Worm (Caenorhabditis elegans) whole organism, L2 larva: ENCODE results near the gene str-31.

ENCODE experiments used
- F13H6.1 ChIP-seq: sonication (generic microtip); optimal IDR thresholded peaks from 2 replicates; lab custom pipeline; 2016; ENCODE audit warnings: missing genetic modification characterization, missing compliant biosample characterization
- Y55F3AM.14 ChIP-seq: fragments of 200-800 bp; sonication (Bioruptor generic); optimal IDR thresholded peaks from 2 replicates; lab custom pipeline; 2018; ENCODE audit warnings: mild to moderate bottlenecking, missing genetic modification characterization, missing compliant biosample characterization
- aly-2 ChIP-seq: fragments of 150-350 bp; optimal IDR thresholded peaks from 2 replicates; lab custom pipeline; 2014; ENCODE audit warnings: missing biosample characterization, missing genetic modification characterization
- ama-1 ChIP-seq: fragments of 150-350 bp; optimal IDR thresholded peaks from 2 replicates; lab custom pipeline; 2018; ENCODE audit warnings: inconsistent platforms
- ceh-16 ChIP-seq: fragments of 150-350 bp; optimal IDR thresholded peaks from 2 replicates; lab custom pipeline; 2014; ENCODE audit warnings: missing biosample characterization, missing genetic modification characterization
- dmd-4 ChIP-seq: sonication (generic microtip); optimal IDR thresholded peaks from 2 replicates; lab custom pipeline; 2017; ENCODE audit warnings: missing biosample characterization, missing genetic modification characterization
- mbf-1 ChIP-seq: sonication (generic microtip); optimal IDR thresholded peaks from 2 replicates; lab custom pipeline; 2017; ENCODE audit warnings: missing biosample characterization, missing genetic modification characterization
- nhr-11 ChIP-seq: fragments of 150-350 bp; optimal IDR thresholded peaks from 2 replicates; lab custom pipeline; 2014; ENCODE audit warnings: missing biosample characterization, missing genetic modification characterization
- nhr-12 ChIP-seq: fragments of 150-350 bp; optimal IDR thresholded peaks from 2 replicates; lab custom pipeline; 2014; ENCODE audit warnings: missing biosample characterization, missing genetic modification characterization
- nhr-77 ChIP-seq: fragments of 150-350 bp; optimal IDR thresholded peaks from 2 replicates; lab custom pipeline; 2014; ENCODE audit warnings: missing biosample characterization, missing genetic modification characterization
- sma-9 ChIP-seq, 2 experiments: fragments of 150-350 bp in 1 of 2; sonication (generic microtip) in 1 of 2; optimal IDR thresholded peaks; 2 replicates each; lab custom pipeline; 2014 to 2016; ENCODE audit warnings: missing genetic modification characterization in 2 of 2, mild to moderate bottlenecking in 1 of 2, missing biosample characterization in 1 of 2, missing compliant biosample characterization in 1 of 2, missing genetic modification reagents in 1 of 2, moderate library complexity in 1 of 2

DNA sequence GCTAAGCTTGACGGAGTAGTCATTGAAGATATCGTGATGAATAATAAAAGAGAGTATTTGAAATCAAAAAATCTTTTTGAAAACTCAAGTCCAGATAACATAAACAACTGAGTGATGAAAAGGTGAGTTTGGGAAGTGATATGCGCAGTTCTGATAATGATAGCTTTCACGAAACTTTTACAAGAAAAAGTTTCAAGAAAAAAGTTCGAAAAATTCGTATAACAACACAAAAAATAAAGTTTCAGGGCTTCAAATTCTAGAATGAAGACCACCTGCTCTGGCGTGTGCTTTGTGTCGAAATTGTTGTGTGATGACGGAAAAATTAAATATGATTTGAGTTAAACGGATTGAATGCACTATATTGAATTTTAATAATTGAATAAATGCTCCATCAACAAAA, 11.6 kb upstream of the str-31 start, which contains the start of gene srb-19:
- TF ChIP-seq nhr-12 (no peak), Y55F3AM.14 (no peak), nhr-11 (tag; lab: Kevin White, UChicago) (no peak), mbf-1 (no peak), sma-9 (GFP tag; optimal IDR thresholded peaks at IDR 0.05; lab: Kevin White, UChicago) (no peak), sma-9 (tag; optimal IDR thresholded peaks at IDR 0.05; lab: Kevin White, UChicago) (no peak), ama-1 (lab: Kevin White, UChicago) (no peak), dmd-4 (tag; lab: Kevin White, UChicago) (no peak), aly-2 (no peak), nhr-77 (no peak), ceh-16 (no peak), F13H6.1 (no peak)
